Fruit fly (Drosophila melanogaster): ENCODE data around the gene Snx17.
A peak's percentile ranks its signal among the peaks of the same experiment; 100 is the strongest.

Gene Snx17

DNA sequence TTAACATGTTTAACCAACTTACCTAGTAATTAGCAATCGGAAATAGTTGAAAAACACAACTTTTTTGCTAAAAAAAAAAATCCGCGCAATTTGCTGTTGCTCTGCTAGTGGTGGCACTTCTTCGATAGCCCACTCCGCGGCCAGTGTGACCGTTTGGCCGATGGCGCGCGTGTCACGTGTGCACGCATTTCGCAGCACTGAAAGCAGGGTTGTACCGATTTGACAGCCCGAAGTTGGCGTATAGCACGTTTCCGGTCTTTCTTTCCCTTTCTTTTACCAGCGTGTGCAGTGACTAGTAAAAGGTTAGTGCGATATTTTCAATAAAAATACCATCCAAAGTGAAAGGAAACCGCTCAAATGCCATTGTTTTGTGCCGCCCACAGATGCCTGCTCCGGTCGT is 5.9 kb downstream of the Snx17 start, which contains the start of the genes Ripalpha and RpL7 (continued):
- TF ChIP-seq Blimp-1 (GFP tag; optimal IDR thresholded peaks at IDR 0.05) (peak; percentile 90), dsx (GFP tag; optimal IDR thresholded peaks at IDR 0.05; ENCODE audit: poor library complexity, severe bottlenecking) (no peak), pdm3 (GFP tag; optimal IDR thresholded peaks at IDR 0.05) (peak; percentile 92), CG11902 (GFP tag; optimal IDR thresholded peaks at IDR 0.05) (peak; percentile 76), CG1621 (tag; optimal IDR thresholded peaks at IDR 0.05) (peak; percentile 97), OdsH (GFP tag; optimal IDR thresholded peaks at IDR 0.05) (peak; percentile 96), CG3032 (tag; optimal IDR thresholded peaks at IDR 0.05) (peak; percentile 75), CG7368 (GFP tag; optimal IDR thresholded peaks at IDR 0.05) (peak; percentile 93), CG11762 (GFP tag; optimal IDR thresholded peaks at IDR 0.05; ENCODE audit: insufficient read depth) (peak; percentile 86), vri (GFP tag; optimal IDR thresholded peaks at IDR 0.05) (peak; percentile 98), CG10669 (GFP tag; optimal IDR thresholded peaks at IDR 0.05) (peak; percentile 81), CG6276 (GFP tag; optimal IDR thresholded peaks at IDR 0.05) (no peak), Ets21C (GFP tag; optimal IDR thresholded peaks at IDR 0.05) (peak; percentile 84), esn (GFP tag; optimal IDR thresholded peaks at IDR 0.05) (peak; percentile 97), fd85E (GFP tag; optimal IDR thresholded peaks at IDR 0.05) (peak; percentile 91), CG8632 (GFP tag; optimal IDR thresholded peaks at IDR 0.05) (peak; percentile 83), ss (GFP tag; optimal IDR thresholded peaks at IDR 0.05) (peak; percentile 81 to 94), CG6854 (GFP tag; optimal IDR thresholded peaks at IDR 0.05) (peak; percentile 93), Hr38 (GFP tag; optimal IDR thresholded peaks at IDR 0.05) (no peak), dac (GFP tag; optimal IDR thresholded peaks at IDR 0.05) (peak; percentile 92), fd59A (GFP tag; optimal IDR thresholded peaks at IDR 0.05) (peak; percentile 75), Hr39 (GFP tag; optimal IDR thresholded peaks at IDR 0.05) (peak; percentile 93), eg (GFP tag; IDR thresholded peaks at IDR 0.05) (peak; percentile 96; the same call in 2 of the 3 replicates), CG16779 (tag; optimal IDR thresholded peaks at IDR 0.05) (no peak), spab (GFP tag; optimal IDR thresholded peaks at IDR 0.05) (no peak), Smox (GFP tag; optimal IDR thresholded peaks at IDR 0.05) (peak; percentile 90), Eip75B (GFP tag; optimal IDR thresholded peaks at IDR 0.05) (peak; percentile 86), CG8319 (GFP tag; optimal IDR thresholded peaks at IDR 0.05) (peak; percentile 87), CG10631 (GFP tag; optimal IDR thresholded peaks at IDR 0.05) (peak; percentile 86), Eip93F (GFP tag; optimal IDR thresholded peaks at IDR 0.05) (no peak), achi (GFP tag; optimal IDR thresholded peaks at IDR 0.05) (peak; percentile 100), Lpt (GFP tag; optimal IDR thresholded peaks at IDR 0.05) (peak; percentile 78), Sox102F (GFP tag; optimal IDR thresholded peaks at IDR 0.05) (peak; percentile 94), CG6163 (GFP tag; IDR thresholded peaks at IDR 0.05) (peak; percentile 96), net (GFP tag; optimal IDR thresholded peaks at IDR 0.05) (peak; percentile 93), CG6792 (GFP tag; optimal IDR thresholded peaks at IDR 0.05) (peak; percentile 91), fkh (GFP tag; optimal IDR thresholded peaks at IDR 0.05) (peak; percentile 90), CG34406 (GFP tag; optimal IDR thresholded peaks at IDR 0.05) (peak; percentile 92)

DNA sequence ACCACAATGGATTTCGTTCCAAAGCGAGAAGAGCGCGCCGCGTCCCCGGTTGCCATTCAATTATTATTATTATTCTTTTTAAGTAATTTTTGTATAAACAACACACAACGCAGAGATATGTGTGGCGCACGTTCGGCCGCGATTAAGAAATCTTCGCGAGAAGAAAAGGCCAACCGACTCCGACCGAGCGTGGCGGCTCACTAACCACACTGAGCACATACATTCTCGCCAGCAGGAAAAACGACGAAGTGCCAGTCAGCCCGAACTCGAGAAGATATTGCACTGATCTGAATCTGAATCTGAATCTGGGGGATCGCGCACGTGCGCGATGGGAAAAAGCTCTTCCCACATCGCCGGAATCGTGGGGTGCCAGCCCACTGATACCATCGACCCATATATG is 7.8 kb downstream of the Snx17 start, which contains the start of gene Sur:
Gene Sur, minus strand, starts transcription at position 207 of the 400 bp plus-strand sequence.
- TF ChIP-seq Eip75B (GFP tag; optimal IDR thresholded peaks at IDR 0.05) = no peak
- TF ChIP-seq svp (GFP tag) = peak; percentile 84
- TF ChIP-seq fd59A (GFP tag; optimal IDR thresholded peaks at IDR 0.05) = no peak
- peak; percentile 58 for TF ChIP-seq Eip78C (GFP tag)
- no peak for TF ChIP-seq dac (GFP tag; optimal IDR thresholded peaks at IDR 0.05)
- TF ChIP-seq Blimp-1 (GFP tag; optimal IDR thresholded peaks at IDR 0.05) = no peak
- TF ChIP-seq CG6808 (GFP tag; optimal IDR thresholded peaks at IDR 0.05) = no peak
- TF ChIP-seq CG1621 (tag; optimal IDR thresholded peaks at IDR 0.05) = no peak
- TF ChIP-seq Sox102F (GFP tag; optimal IDR thresholded peaks at IDR 0.05) = no peak
- no peak for TF ChIP-seq CG8632 (GFP tag; optimal IDR thresholded peaks at IDR 0.05)
- no peak for TF ChIP-seq fd85E (GFP tag; optimal IDR thresholded peaks at IDR 0.05)
- peak; percentile 15 for TF ChIP-seq fkh (GFP tag; optimal IDR thresholded peaks at IDR 0.05)
- peak; percentile 18; the same call in 1 of the 3 replicates for TF ChIP-seq CG6163 (GFP tag; IDR thresholded peaks at IDR 0.05)

Data from whole organism, prepupa.